Worm (Caenorhabditis elegans) whole organism, young adult: ENCODE data around the gene C09E7.10.

Experiments
- F49E8.2 ChIP-seq: sonication (generic microtip); optimal IDR thresholded peaks from 3 replicates; lab custom pipeline; 2017; ENCODE audit warnings: missing genetic modification characterization, mild to moderate bottlenecking, missing compliant biosample characterization, antibody characterized with exemption, moderate library complexity; ENCODE audit not compliant: insufficient read depth
- ama-1 ChIP-seq, 3 experiments: fragments of 150-350 bp in 1 of 3; sonication (generic microtip) in 2 of 3; optimal IDR thresholded peaks; 2 replicates each; lab custom pipeline; 2014 to 2018; ENCODE audit warnings: missing biosample characterization in 2 of 3, missing genetic modification characterization in 2 of 3, missing genetic modification reagents in 2 of 3
- ets-4 ChIP-seq: fragments of 200-800 bp; sonication (Bioruptor generic); optimal IDR thresholded peaks from 2 replicates; lab custom pipeline; 2018; ENCODE audit warnings: mild to moderate bottlenecking, missing genetic modification characterization, missing compliant biosample characterization
- lir-1 ChIP-seq: fragments of 200-800 bp; sonication (Bioruptor generic); conservative IDR thresholded peaks from 2 replicates; pipeline ENCODE4 v1.3.6; 2022; ENCODE audit warnings: missing genetic modification reagents, missing genetic modification characterization, missing compliant biosample characterization
- mcd-1 ChIP-seq: fragments of 200-800 bp; sonication (Bioruptor generic); IDR thresholded peaks from 2 replicates; pipeline ENCODE4 v1.3.6; 2022; ENCODE audit warnings: missing genetic modification reagents, missing genetic modification characterization, missing compliant biosample characterization

DNA sequence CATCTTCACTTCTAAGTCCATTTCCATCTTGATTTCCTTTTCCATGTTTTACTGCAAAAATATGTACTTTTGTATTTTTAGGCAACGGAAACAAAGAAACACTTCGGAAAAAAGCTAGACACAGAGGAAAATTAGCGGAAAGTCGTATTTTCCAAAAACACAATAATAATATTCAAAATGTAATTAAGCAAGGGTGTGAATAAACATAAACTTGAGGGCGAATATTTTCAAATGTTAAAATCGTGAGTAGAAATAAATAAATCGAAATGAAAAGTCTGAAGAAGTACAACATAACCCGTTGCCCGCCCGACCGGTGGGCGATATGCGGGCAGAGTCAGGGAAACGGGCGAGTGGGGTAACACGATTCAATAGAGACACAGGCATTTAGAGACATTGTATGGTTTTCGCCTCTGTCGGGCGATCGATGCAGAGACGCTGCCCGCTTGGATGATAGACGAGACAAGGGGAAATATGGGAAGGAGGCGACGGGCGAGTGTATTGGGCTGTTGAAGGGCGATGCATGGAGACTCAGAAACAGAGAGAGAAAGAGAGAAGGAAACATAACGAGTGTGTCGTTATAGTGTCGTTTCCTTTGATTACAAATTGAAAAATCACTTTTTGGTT is 17.2 kb upstream of the C09E7.10 start, which contains the start of gene C09E7.4:
- TF ChIP-seq ama-1 (optimal IDR thresholded peaks at IDR 0.05; lab: Kevin White, UChicago) (no peak), ama-1 (GFP tag; optimal IDR thresholded peaks at IDR 0.05; lab: Kevin White, UChicago) (no peak), F49E8.2 (no peak), lir-1 (no peak), mcd-1 (no peak), ets-4 (no peak)
